Worm (Caenorhabditis elegans): ENCODE data around the gene fbxb-90.
"Not testable (repeated sequence)": the region's sequence is repeated elsewhere in the genome, so short reads cannot be mapped to it uniquely, and the experiment has no call there.

- not testable (repeated sequence) for TF ChIP-seq hmg-4 (GFP tag; optimal IDR thresholded peaks at IDR 0.05); tra-4 (tag; optimal IDR thresholded peaks at IDR 0.05); tbx-37 (GFP tag; conservative IDR thresholded peaks at IDR 0.05); ama-1 (optimal IDR thresholded peaks at IDR 0.05)
Observed at ce11 chrII:3761599-3761998, 13.0 kb upstream of the fbxb-90 start, which contains the start of gene T24E12.6.

Data from whole organism, early embryonic.